Worm (Caenorhabditis elegans) whole organism, early embryonic: ENCODE results near the gene icln-1.

ENCODE experiments used
- B0310.2 ChIP-seq: sonication (generic microtip); optimal IDR thresholded peaks from 2 replicates; lab custom pipeline; 2016; ENCODE audit warnings: mild to moderate bottlenecking, missing genetic modification characterization, missing compliant biosample characterization
- F13C5.2 ChIP-seq: sonication (generic microtip); optimal IDR thresholded peaks from 2 replicates; lab custom pipeline; 2017; ENCODE audit warnings: mild to moderate bottlenecking, missing genetic modification characterization, inconsistent platforms, missing compliant biosample characterization
- aly-1 ChIP-seq: sonication (generic microtip); optimal IDR thresholded peaks from 2 replicates; lab custom pipeline; 2016; ENCODE audit warnings: missing genetic modification characterization, missing compliant biosample characterization
- ama-1 ChIP-seq: fragments of 150-350 bp; optimal IDR thresholded peaks from 2 replicates; lab custom pipeline; 2014
- ceh-13 ChIP-seq: fragments of 200-800 bp; sonication (Bioruptor generic); optimal IDR thresholded peaks from 2 replicates; lab custom pipeline; 2018; ENCODE audit warnings: mild to moderate bottlenecking, missing genetic modification characterization, missing compliant biosample characterization
- ceh-36 ChIP-seq: sonication (generic microtip); optimal IDR thresholded peaks from 2 replicates; lab custom pipeline; 2016; ENCODE audit warnings: missing genetic modification characterization, inconsistent platforms, missing compliant biosample characterization
- ets-7 ChIP-seq: sonication (generic microtip); optimal IDR thresholded peaks from 2 replicates; lab custom pipeline; 2016; ENCODE audit warnings: missing genotype, missing genetic modification characterization, missing compliant biosample characterization
- flt-1 ChIP-seq: fragments of 200-800 bp; sonication (Bioruptor generic); IDR thresholded peaks from 2 replicates; pipeline ENCODE4 v1.3.6; 2022; ENCODE audit warnings: missing genetic modification characterization, missing compliant biosample characterization
- hmbx-1 ChIP-seq: sonication (generic microtip); optimal IDR thresholded peaks from 2 replicates; lab custom pipeline; 2016; ENCODE audit warnings: mild to moderate bottlenecking, missing genetic modification characterization, missing compliant biosample characterization
- hmg-4 ChIP-seq: fragments of 200-800 bp; sonication (Bioruptor generic); optimal IDR thresholded peaks from 2 replicates; lab custom pipeline; 2018; ENCODE audit warnings: mild to moderate bottlenecking, missing genetic modification characterization, missing compliant biosample characterization
- hnd-1 ChIP-seq: sonication (generic microtip); optimal IDR thresholded peaks from 2 replicates; lab custom pipeline; 2016; ENCODE audit warnings: missing genetic modification characterization, missing compliant biosample characterization
- pes-1 ChIP-seq: fragments of 200-800 bp; sonication (Bioruptor generic); IDR thresholded peaks from 2 replicates; pipeline ENCODE4 v1.3.6; 2022; ENCODE audit warnings: missing genetic modification reagents, missing genetic modification characterization, missing compliant biosample characterization
- scrt-1 ChIP-seq: fragments of 200-800 bp; sonication (Bioruptor generic); IDR thresholded peaks from 2 replicates; pipeline ENCODE4 v1.3.6; 2022; ENCODE audit warnings: missing genetic modification characterization, missing compliant biosample characterization
- sea-1 ChIP-seq: fragments of 200-800 bp; sonication (Bioruptor generic); conservative IDR thresholded peaks from 2 replicates; pipeline ENCODE4 v1.3.6; 2022; ENCODE audit warnings: missing genetic modification characterization, missing compliant biosample characterization
- tbx-11 ChIP-seq: fragments of 200-800 bp; sonication (Bioruptor generic); IDR thresholded peaks from 2 replicates; pipeline ENCODE4 v1.3.6; 2022; ENCODE audit warnings: missing genetic modification characterization, missing compliant biosample characterization
- tbx-37 ChIP-seq: fragments of 200-800 bp; sonication (Bioruptor generic); conservative IDR thresholded peaks from 2 replicates; pipeline ENCODE4 v1.3.6; 2022; ENCODE audit warnings: missing genetic modification reagents, missing genetic modification characterization, missing compliant biosample characterization
- tra-4 ChIP-seq: sonication (generic microtip); optimal IDR thresholded peaks from 2 replicates; lab custom pipeline; 2017; ENCODE audit warnings: missing genetic modification characterization, missing compliant biosample characterization

Gene icln-1

ce11 chrIV:9095553-9095952 is at the start of gene icln-1:
Gene icln-1 (minus strand): TSS chrIV:9095653.
- TF ChIP-seq ceh-36 (no peak), tbx-11 (GFP tag; lab: Robert Waterston, UW) (no peak), aly-1 (tag; lab: Kevin White, UChicago) (no peak)

ce11 chrIV:9144405-9144804 is 49.0 kb upstream of the icln-1 start, which contains the start of gene flp-1:
Gene flp-1 (plus strand): TSS chrIV:9144705.
- TF ChIP-seq B0310.2 (tag; lab: Kevin White, UChicago) (no peak), tbx-11 (GFP tag; lab: Robert Waterston, UW) (no peak), ceh-13 (GFP tag; lab: Kevin White, UChicago) (no peak), ets-7 (tag; lab: Kevin White, UChicago) (no peak), sea-1 (GFP tag; lab: Robert Waterston, UW) (no peak), aly-1 (tag; lab: Kevin White, UChicago) (no peak), scrt-1 (GFP tag; lab: Robert Waterston, UW) (no peak), ceh-36 (no peak), hmbx-1 (no peak), F13C5.2 (tag; lab: Kevin White, UChicago) (no peak), flt-1 (GFP tag; lab: Robert Waterston, UW) (no peak), hmg-4 (GFP tag; lab: Kevin White, UChicago) (no peak), ama-1 (lab: Kevin White, UChicago) (no peak), tra-4 (no peak), tbx-37 (GFP tag; lab: Robert Waterston, UW) (no peak), pes-1 (GFP tag; lab: Robert Waterston, UW) (no peak), hnd-1 (no peak)

- TF ChIP-seq hnd-1 (no peak), ceh-36 (no peak), tra-4 (no peak), hmg-4 (GFP tag; lab: Kevin White, UChicago) (no peak), ets-7 (tag; lab: Kevin White, UChicago) (no peak), B0310.2 (tag; lab: Kevin White, UChicago) (no peak)
Measured at ce11 chrIV:9140172-9140805, 44.8 kb upstream of the icln-1 start.

ce11 chrIV:9135377-9135776 is 39.9 kb upstream of the icln-1 start, which contains the start of gene delm-1:
Gene delm-1 (minus strand): TSS chrIV:9135477.
- no peak for TF ChIP-seq hmg-4 (GFP tag; lab: Kevin White, UChicago)
- TF ChIP-seq ceh-13 (GFP tag; lab: Kevin White, UChicago), result no peak
- TF ChIP-seq F13C5.2 (tag; lab: Kevin White, UChicago), result no peak
- TF ChIP-seq tbx-11 (GFP tag; lab: Robert Waterston, UW), result no peak
- TF ChIP-seq aly-1 (tag; lab: Kevin White, UChicago), result no peak
- no peak for TF ChIP-seq scrt-1 (GFP tag; lab: Robert Waterston, UW)
- TF ChIP-seq hnd-1, result no peak
- TF ChIP-seq tra-4, result no peak
- TF ChIP-seq B0310.2 (tag; lab: Kevin White, UChicago), result no peak
- TF ChIP-seq ets-7 (tag; lab: Kevin White, UChicago), result no peak
- TF ChIP-seq tbx-37 (GFP tag; lab: Robert Waterston, UW), result no peak

- TF ChIP-seq aly-1 (tag; lab: Kevin White, UChicago) (no peak), hmg-4 (GFP tag; lab: Kevin White, UChicago) (no peak), flt-1 (GFP tag; lab: Robert Waterston, UW) (no peak), ceh-13 (GFP tag; lab: Kevin White, UChicago) (no peak), scrt-1 (GFP tag; lab: Robert Waterston, UW) (no peak), ceh-36 (no peak), hmbx-1 (no peak), sea-1 (GFP tag; lab: Robert Waterston, UW) (no peak)
Measured at ce11 chrIV:9130605-9131004, 35.2 kb upstream of the icln-1 start.

- TF ChIP-seq hmg-4 (GFP tag; lab: Kevin White, UChicago) (no peak), pes-1 (GFP tag; lab: Robert Waterston, UW) (no peak), sea-1 (GFP tag; lab: Robert Waterston, UW) (no peak), aly-1 (tag; lab: Kevin White, UChicago) (no peak), ets-7 (tag; lab: Kevin White, UChicago) (no peak), ama-1 (lab: Kevin White, UChicago) (no peak), ceh-36 (no peak), F13C5.2 (tag; lab: Kevin White, UChicago) (no peak), B0310.2 (tag; lab: Kevin White, UChicago) (no peak), hmbx-1 (no peak), hnd-1 (no peak), tbx-11 (GFP tag; lab: Robert Waterston, UW) (no peak), tbx-37 (GFP tag; lab: Robert Waterston, UW) (no peak), scrt-1 (GFP tag; lab: Robert Waterston, UW) (no peak), ceh-13 (GFP tag; lab: Kevin White, UChicago) (no peak), flt-1 (GFP tag; lab: Robert Waterston, UW) (no peak)
Measured at ce11 chrIV:9121545-9121944, 26.1 kb upstream of the icln-1 start.

ce11 chrIV:9120220-9120619 is 24.8 kb upstream of the icln-1 start:
- no peak for TF ChIP-seq scrt-1 (GFP tag; lab: Robert Waterston, UW)
- TF ChIP-seq tra-4, result no peak
- no peak for TF ChIP-seq B0310.2 (tag; lab: Kevin White, UChicago)
- TF ChIP-seq aly-1 (tag; lab: Kevin White, UChicago), result no peak
- no peak for TF ChIP-seq ets-7 (tag; lab: Kevin White, UChicago)
- no peak for TF ChIP-seq sea-1 (GFP tag; lab: Robert Waterston, UW)
- TF ChIP-seq hmbx-1, result no peak
- no peak for TF ChIP-seq flt-1 (GFP tag; lab: Robert Waterston, UW)
- TF ChIP-seq ceh-13 (GFP tag; lab: Kevin White, UChicago), result no peak
- no peak for TF ChIP-seq F13C5.2 (tag; lab: Kevin White, UChicago)
- no peak for TF ChIP-seq hnd-1
- TF ChIP-seq tbx-11 (GFP tag; lab: Robert Waterston, UW), result no peak
- TF ChIP-seq ceh-36, result no peak
- no peak for TF ChIP-seq tbx-37 (GFP tag; lab: Robert Waterston, UW)
- TF ChIP-seq pes-1 (GFP tag; lab: Robert Waterston, UW), result no peak
- no peak for TF ChIP-seq hmg-4 (GFP tag; lab: Kevin White, UChicago)
- TF ChIP-seq ama-1 (lab: Kevin White, UChicago), result no peak
